Fruit fly (Drosophila melanogaster) Kc167 (cell line): ENCODE results near the gene Pi3K68D.
A peak's percentile ranks its signal among the peaks of the same experiment; 100 is the strongest.

Source experiments
- Myc ChIP-seq: fragments of >200 bp; optimal IDR thresholded peaks from 2 replicates; lab custom pipeline; 2017; ENCODE audit warnings: missing external identifiers
- Sin3A ChIP-seq: fragments of >200 bp; optimal IDR thresholded peaks from 2 replicates; lab custom pipeline; 2018; ENCODE audit warnings: missing external identifiers
- h ChIP-seq: fragments of >200 bp; optimal IDR thresholded peaks from 3 replicates; lab custom pipeline; 2018; ENCODE audit warnings: missing external identifiers
- insv ChIP-seq: fragments of >200 bp; optimal IDR thresholded peaks from 3 replicates; lab custom pipeline; 2018; ENCODE audit warnings: missing external identifiers
- psq ChIP-seq: fragments of >200 bp; optimal IDR thresholded peaks from 2 replicates; lab custom pipeline; 2017; ENCODE audit warnings: missing external identifiers
- ttk ChIP-seq: sonication (Bioruptor generic); optimal IDR thresholded peaks from 2 replicates; lab custom pipeline; 2017; ENCODE audit warnings: missing external identifiers

Pi3K68D gene

DNA sequence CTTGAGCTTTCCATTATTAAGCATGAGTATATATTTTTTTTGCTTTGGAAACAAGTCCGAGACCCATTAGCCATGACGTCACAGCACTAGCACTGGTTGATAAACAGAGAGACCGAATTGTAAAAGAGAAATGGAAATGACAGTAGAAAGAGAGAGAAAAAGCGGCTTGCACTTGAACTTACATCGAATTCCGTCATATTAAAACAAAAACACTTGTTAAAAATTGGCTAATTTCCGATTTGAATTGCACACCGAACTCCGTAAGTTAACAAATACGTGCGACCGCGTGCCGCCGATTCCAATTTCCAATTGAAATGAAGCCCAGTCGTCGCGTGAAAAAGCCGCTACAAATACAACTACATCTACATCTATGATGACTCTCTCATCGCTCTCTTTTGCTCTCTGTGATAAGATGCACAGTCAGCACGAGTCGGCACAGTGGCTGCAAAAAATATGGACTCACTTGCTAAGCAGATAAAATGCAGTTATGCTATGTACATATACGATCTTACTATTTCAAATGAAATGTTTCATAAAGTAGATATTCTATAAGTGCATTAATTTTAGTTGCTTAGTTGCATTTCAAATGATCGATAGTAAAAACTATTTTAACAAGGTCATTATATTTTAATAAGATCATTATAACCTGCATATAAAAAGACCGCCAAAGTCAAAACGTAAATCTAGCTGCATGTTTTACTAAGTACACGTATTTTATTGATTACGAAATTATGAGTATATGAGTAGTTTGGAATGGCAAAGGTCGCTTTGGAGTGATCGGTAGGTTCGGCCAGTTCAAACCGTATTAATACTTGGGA lies 30.0 kb upstream of the Pi3K68D start:
- TF ChIP-seq Myc (lab: Kevin White, UChicago) (no peak), Sin3A (lab: Kevin White, UChicago) (no peak), insv (lab: Kevin White, UChicago) (no peak), ttk (lab: Kevin White, UChicago) (no peak), psq (lab: Kevin White, UChicago) (no peak), h (lab: Kevin White, UChicago) (no peak)

DNA sequence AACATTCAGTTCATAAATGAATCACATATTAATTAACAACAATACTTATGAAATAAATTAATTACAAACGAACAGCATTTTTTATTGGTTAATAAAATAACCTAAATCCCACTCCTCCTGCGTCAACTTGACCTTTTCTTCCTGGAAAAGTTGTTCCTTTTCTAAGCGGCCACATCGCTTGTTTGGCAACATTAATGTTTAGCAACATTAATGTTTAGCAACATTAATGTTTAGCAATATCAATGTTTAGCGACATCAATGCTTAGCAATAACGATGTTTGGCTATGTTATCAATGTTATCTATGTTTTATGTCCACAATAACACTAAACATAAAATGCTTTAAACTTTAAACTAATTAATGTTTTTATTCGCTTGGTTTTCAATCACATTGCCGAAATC lies 26.8 kb upstream of the Pi3K68D start:
- TF ChIP-seq Sin3A (lab: Kevin White, UChicago) = no peak
- no peak for TF ChIP-seq psq (lab: Kevin White, UChicago)
- no peak for TF ChIP-seq ttk (lab: Kevin White, UChicago)
- no peak for TF ChIP-seq insv (lab: Kevin White, UChicago)
- no peak for TF ChIP-seq h (lab: Kevin White, UChicago)
- no peak for TF ChIP-seq Myc (lab: Kevin White, UChicago)

DNA sequence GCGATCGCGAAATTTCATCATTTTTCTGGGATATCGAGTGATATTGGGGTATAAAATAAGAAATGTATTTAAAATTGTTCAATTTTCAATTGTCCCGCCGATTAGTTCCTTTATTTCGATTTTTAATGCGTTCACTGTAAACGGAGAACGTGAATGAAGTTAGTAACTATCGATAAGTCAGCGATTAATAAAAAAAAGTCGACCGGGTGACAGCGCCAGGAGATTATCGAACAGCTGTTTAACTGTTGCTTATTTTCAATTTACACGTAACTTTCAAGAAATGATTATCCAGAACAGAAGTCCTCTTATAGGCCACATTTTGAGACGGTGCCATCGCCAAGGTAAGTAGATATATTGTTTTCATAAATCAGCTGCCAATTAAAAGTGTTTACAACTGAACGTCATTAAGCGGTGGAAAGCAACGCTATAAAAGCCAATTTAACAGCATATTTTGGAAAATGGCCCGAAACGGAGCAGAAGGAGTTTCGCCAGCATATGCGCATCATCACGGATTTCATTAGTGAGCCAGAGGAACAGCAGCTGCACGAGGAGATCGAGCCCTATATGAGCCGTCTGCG lies 25.5 kb upstream of the Pi3K68D start, which contains the start of gene CG14130:
CG14130 (plus strand) TSS at position 225 of the 578 bp plus-strand sequence.
- no peak for TF ChIP-seq Sin3A (lab: Kevin White, UChicago)
- no peak for TF ChIP-seq Myc (lab: Kevin White, UChicago)
- TF ChIP-seq h (lab: Kevin White, UChicago) = no peak
- TF ChIP-seq psq (lab: Kevin White, UChicago) = no peak
- TF ChIP-seq ttk (lab: Kevin White, UChicago) = no peak
- no peak for TF ChIP-seq insv (lab: Kevin White, UChicago)

DNA sequence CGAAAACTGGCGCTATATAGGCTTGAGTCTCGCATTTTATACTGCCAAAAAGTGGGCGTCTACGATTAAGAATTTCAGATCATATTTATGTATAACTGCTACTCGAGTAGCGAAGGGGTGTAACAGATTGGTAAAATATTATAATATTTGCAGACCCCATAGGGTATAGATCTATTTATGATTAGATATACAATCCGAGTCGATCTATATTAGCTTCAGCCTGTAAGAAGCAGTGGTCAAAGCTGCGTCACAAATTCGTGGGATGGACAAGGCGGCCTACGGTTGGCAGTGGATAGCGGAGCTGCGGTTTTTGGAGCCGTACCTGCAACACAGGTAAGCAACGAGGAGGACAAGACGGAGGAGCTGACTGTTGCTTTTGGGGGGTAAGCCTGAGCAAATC lies 24.8 kb upstream of the Pi3K68D start, which contains the start of gene Cubn2:
Cubn2 (minus strand) TSS at position 101 of the 400 bp plus-strand sequence.
- TF ChIP-seq Sin3A (lab: Kevin White, UChicago) = no peak

DNA sequence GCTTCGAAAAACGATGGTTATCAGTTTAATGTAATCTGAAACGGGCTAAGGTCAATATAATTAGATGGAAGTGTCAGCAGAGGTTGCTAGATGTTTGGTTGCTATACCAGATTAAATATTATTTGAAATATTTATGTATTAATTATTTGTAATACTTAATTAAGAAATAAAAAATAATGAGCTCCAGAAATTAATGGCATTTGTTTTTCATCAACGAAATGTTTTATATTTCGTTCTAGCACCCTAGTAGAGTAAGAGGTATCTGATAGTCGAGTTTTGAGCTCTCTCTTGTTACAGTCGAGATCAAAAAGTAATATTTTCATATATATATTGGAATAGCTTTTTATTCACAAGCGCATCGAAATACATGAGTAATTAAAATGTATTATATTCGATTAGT lies 11.8 kb upstream of the Pi3K68D start:
- TF ChIP-seq psq (lab: Kevin White, UChicago) (no peak), h (lab: Kevin White, UChicago) (no peak), Myc (lab: Kevin White, UChicago) (no peak), ttk (lab: Kevin White, UChicago) (no peak), Sin3A (lab: Kevin White, UChicago) (no peak), insv (lab: Kevin White, UChicago) (no peak)

DNA sequence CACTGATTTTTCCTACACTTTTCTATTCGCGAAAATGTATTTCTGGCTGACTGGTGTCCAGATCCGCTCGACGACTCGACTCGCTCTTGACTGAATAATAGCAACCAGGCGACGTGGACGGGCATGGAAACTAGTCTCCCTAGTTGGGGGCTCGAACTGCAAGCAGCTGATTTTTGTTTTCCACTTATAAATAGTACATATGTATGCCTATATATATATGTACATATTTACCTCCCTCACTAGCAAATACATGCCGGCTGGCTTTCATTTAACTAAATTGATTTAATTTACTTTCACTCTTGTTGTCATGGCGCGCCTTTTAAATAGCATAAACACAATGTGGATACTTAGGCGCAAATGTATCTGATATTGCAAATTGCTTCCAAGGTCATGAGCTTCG lies 10.9 kb upstream of the Pi3K68D start, which contains the start of gene Gcat:
Gcat (minus strand) TSS at position 101 of the 400 bp plus-strand sequence.
- TF ChIP-seq insv (lab: Kevin White, UChicago) (no peak), Myc (lab: Kevin White, UChicago) (no peak), ttk (lab: Kevin White, UChicago) (no peak), Sin3A (lab: Kevin White, UChicago) (no peak), psq (lab: Kevin White, UChicago) (no peak), h (lab: Kevin White, UChicago) (no peak)

DNA sequence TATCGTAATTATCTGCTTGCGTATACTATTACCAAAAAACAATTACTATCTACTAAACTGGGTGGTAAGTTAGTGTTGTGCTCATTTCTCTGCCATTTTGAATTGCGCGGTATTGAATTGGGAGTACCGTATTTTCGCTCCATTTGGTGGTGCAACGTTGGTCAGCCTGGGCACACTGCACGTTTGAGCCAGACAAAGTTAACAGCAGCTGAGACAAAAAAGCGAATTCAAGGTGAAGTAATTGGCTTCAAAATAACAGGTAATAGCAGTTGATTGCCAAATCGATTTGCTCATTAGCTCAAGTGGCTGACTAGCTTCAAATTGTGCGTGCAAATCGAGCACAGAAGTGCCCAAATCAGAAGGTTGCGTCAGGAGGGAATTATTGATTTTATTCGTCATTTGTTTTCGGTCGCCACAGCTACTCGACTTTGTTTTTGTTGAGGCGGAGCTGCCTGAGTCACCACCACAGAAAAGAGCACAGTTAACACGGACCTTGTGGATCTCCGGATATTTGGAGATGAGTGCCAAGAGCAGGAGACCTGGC lies 5.7 kb upstream of the Pi3K68D start, which contains the start of gene Klp68D:
Klp68D (plus strand) TSS at position 175 of the 544 bp plus-strand sequence.
- TF ChIP-seq insv (lab: Kevin White, UChicago) = no peak
- TF ChIP-seq Myc (lab: Kevin White, UChicago) = no peak
- TF ChIP-seq ttk (lab: Kevin White, UChicago) = no peak
- no peak for TF ChIP-seq Sin3A (lab: Kevin White, UChicago)
- TF ChIP-seq h (lab: Kevin White, UChicago) = no peak

DNA sequence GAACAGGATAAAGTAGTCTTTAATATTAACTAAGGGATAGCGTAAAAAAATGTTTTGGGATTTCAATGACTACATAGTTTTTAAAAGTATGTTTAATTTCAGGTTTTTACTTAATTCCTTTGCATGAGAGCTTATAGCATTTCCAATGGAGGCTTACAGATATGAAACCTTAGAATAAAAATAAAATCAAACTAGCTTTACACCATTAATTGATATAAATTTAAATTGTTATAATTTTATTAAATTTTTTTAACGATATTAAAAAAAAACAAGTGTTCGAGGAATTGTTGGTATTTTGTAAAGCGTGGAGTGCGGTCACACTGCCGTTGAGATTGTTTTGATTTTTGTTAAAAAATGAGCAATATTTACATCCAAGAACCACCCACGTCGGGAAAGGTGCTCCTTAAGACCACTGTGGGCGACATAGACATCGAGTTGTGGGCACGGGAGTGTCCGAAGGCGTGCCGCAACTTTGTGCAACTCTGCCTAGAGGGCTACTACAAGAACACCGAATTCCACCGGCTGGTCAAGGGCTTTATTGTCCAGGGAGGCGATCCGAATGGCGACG lies 3.5 kb upstream of the Pi3K68D start, which contains the start of the genes twy and CG10907:
twy (minus strand) TSS at position 51 of the 568 bp plus-strand sequence.
CG10907 (plus strand) TSS at position 282 of the 568 bp plus-strand sequence.
- TF ChIP-seq h (lab: Kevin White, UChicago) (no peak), psq (lab: Kevin White, UChicago) (no peak), insv (lab: Kevin White, UChicago) (no peak), Myc (lab: Kevin White, UChicago) (no peak), Sin3A (lab: Kevin White, UChicago) (no peak), ttk (lab: Kevin White, UChicago) (no peak)

DNA sequence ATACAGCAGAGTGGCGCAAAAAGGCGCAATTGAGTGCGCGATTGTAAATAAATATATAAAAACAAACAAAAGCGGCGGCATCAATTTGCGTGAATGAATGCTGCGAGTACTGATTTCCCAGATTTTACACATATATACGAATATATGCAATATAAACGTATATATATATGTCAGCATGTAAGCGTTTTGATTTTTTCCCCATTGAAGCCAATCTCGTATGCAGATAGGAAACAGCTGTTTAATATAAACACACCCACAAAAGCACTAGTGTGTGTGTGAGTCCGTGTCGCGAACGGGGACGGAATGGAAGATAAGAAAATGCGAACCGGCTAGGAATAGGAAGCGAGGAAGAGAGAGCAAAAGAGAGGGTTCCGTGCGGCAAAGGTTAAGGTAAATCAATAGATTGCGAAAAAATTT lies 869 bp downstream of the Pi3K68D start:
- peak; percentile 5 for TF ChIP-seq psq (lab: Kevin White, UChicago)
- TF ChIP-seq Myc (lab: Kevin White, UChicago) = no peak

DNA sequence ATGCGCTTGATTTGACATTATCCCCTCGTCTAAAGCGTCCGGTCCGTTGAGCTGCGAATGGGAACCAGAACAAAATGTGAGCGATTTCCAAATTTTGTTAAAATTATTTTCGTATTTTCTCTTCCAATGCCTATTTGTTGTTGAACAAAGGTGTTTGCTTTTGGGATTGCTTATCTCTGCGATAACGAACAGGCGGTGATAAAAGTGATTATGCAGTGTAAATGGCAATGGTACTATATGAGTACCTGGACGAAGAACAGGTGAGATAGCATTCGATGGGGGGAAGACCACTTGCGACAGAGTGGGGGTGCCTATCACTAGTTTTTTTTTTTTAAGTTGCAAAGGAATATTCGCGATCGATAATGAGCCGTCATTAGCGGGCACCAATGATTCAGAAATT lies 1.6 kb downstream of the Pi3K68D start:
- TF ChIP-seq ttk (lab: Kevin White, UChicago) (no peak), Sin3A (lab: Kevin White, UChicago) (no peak), h (lab: Kevin White, UChicago) (no peak), psq (lab: Kevin White, UChicago) (no peak), insv (lab: Kevin White, UChicago) (no peak), Myc (lab: Kevin White, UChicago) (no peak)

DNA sequence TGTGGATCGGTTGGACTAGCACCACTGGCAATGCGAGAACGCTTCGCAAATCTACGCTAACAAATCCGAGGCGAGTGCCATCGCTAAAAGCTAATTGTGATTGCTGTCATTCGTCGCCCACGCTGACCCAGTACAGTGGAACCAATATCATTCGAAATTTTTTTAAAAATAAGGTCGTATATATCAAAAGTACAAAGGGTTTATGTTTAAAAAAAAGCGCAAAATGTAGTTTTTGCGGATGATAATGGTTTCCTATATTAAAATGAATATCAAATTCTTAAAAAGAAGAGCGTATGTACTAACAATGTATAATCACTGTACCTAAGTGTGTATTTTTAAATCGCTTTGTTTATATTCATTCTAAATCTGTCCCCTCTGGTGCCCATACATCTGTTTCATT lies 4.5 kb downstream of the Pi3K68D start:
- TF ChIP-seq psq (lab: Kevin White, UChicago) (no peak), h (lab: Kevin White, UChicago) (no peak), Myc (lab: Kevin White, UChicago) (no peak), Sin3A (lab: Kevin White, UChicago) (no peak), ttk (lab: Kevin White, UChicago) (no peak), insv (lab: Kevin White, UChicago) (no peak)
